Fruit fly (Drosophila melanogaster) whole organism, embryonic: Measurements from ENCODE around the gene Nf-YA.

ENCODE experiments used
- Bdp1 ChIP-seq: fragments of 200-800 bp; sonication (Bioruptor generic); optimal IDR thresholded peaks from 3 replicates; lab custom pipeline; 2016; ENCODE audit warnings: missing biosample characterization, missing genetic modification characterization
- CG10959 ChIP-seq: fragments of 200-800 bp; sonication (Bioruptor generic); IDR thresholded peaks from 2 replicates; pipeline ENCODE4 v1.3.6; 2022; ENCODE audit warnings: missing biosample characterization, missing genetic modification characterization
- CG11085 ChIP-seq: fragments of 200-800 bp; sonication (Bioruptor generic); IDR thresholded peaks from 2 replicates; pipeline ENCODE4 v1.3.6; 2022; ENCODE audit warnings: missing biosample characterization, missing genetic modification characterization
- CG11456 ChIP-seq: fragments of 200-800 bp; sonication (Bioruptor generic); IDR thresholded peaks from 3 replicates; pipeline ENCODE4 v1.3.6; 2022; ENCODE audit warnings: missing biosample characterization, missing genetic modification characterization
- CG12155 ChIP-seq: fragments of 200-800 bp; sonication (Bioruptor generic); optimal IDR thresholded peaks from 3 replicates; lab custom pipeline; 2016; ENCODE audit warnings: missing biosample characterization, missing genetic modification characterization
- CG14014 ChIP-seq: fragments of 200-800 bp; sonication (Bioruptor generic); IDR thresholded peaks from 2 replicates; pipeline ENCODE4 v1.3.6; 2022; ENCODE audit warnings: missing biosample characterization, missing genetic modification characterization
- CG15011 ChIP-seq: fragments of 200-800 bp; sonication (Bioruptor generic); optimal IDR thresholded peaks from 3 replicates; lab custom pipeline; 2018; ENCODE audit warnings: missing biosample characterization, mild to moderate bottlenecking, missing genetic modification characterization
- CG15601 ChIP-seq: fragments of 200-800 bp; sonication (Bioruptor generic); optimal IDR thresholded peaks from 3 replicates; lab custom pipeline; 2019; ENCODE audit warnings: missing biosample characterization, mild to moderate bottlenecking, missing genetic modification characterization, moderate library complexity
- CG16779 ChIP-seq: fragments of 200-800 bp; sonication (Bioruptor generic); IDR thresholded peaks from 2 replicates; pipeline ENCODE4 v1.3.6; 2022; ENCODE audit warnings: missing biosample characterization, missing genetic modification characterization
- CG16863 ChIP-seq: fragments of 200-800 bp; sonication (Bioruptor generic); optimal IDR thresholded peaks from 3 replicates; lab custom pipeline; 2016; ENCODE audit warnings: missing biosample characterization, missing genetic modification characterization
- CG17385 ChIP-seq: fragments of 200-800 bp; sonication (Bioruptor generic); optimal IDR thresholded peaks from 3 replicates; lab custom pipeline; 2018; ENCODE audit warnings: missing biosample characterization, mild to moderate bottlenecking, missing genetic modification characterization
- CG17568 ChIP-seq: fragments of 200-800 bp; sonication (Bioruptor generic); optimal IDR thresholded peaks from 2 replicates; lab custom pipeline; 2018; ENCODE audit warnings: missing biosample characterization, mild to moderate bottlenecking, missing genetic modification characterization, moderate library complexity
- CG2875 ChIP-seq: fragments of 200-800 bp; sonication (Bioruptor generic); optimal IDR thresholded peaks from 2 replicates; lab custom pipeline; 2017; ENCODE audit warnings: missing biosample characterization, mild to moderate bottlenecking, missing genetic modification characterization, missing genetic modification reagents
- CG3847 ChIP-seq: fragments of 200-800 bp; sonication (Bioruptor generic); IDR thresholded peaks from 2 replicates; pipeline ENCODE4 v1.3.6; 2022; ENCODE audit warnings: missing biosample characterization, missing genetic modification characterization
- CG3995 ChIP-seq: fragments of 200-800 bp; sonication (Bioruptor generic); optimal IDR thresholded peaks from 3 replicates; lab custom pipeline; 2016; ENCODE audit warnings: missing biosample characterization, missing genetic modification characterization
- CG4282 ChIP-seq: fragments of 200-800 bp; sonication (Bioruptor generic); optimal IDR thresholded peaks from 2 replicates; lab custom pipeline; 2016; ENCODE audit warnings: missing biosample characterization, missing genetic modification characterization
- CG5245 ChIP-seq: fragments of 200-800 bp; sonication (Bioruptor generic); optimal IDR thresholded peaks from 3 replicates; lab custom pipeline; 2016; ENCODE audit warnings: missing biosample characterization, missing genetic modification characterization
- CG7839 ChIP-seq: fragments of 200-800 bp; sonication (Bioruptor generic); optimal IDR thresholded peaks from 3 replicates; lab custom pipeline; 2018; ENCODE audit warnings: missing biosample characterization, mild to moderate bottlenecking, missing genetic modification characterization, moderate library complexity
- CG8388 ChIP-seq: fragments of 200-800 bp; sonication (Bioruptor generic); optimal IDR thresholded peaks from 2 replicates; lab custom pipeline; 2019; ENCODE audit warnings: missing biosample characterization, mild to moderate bottlenecking, missing genetic modification characterization, moderate library complexity
- CG9437 ChIP-seq: fragments of 200-800 bp; sonication (Bioruptor generic); optimal IDR thresholded peaks from 2 replicates; lab custom pipeline; 2018; ENCODE audit warnings: missing biosample characterization, mild to moderate bottlenecking, missing genetic modification characterization
- CG9876 ChIP-seq: fragments of 200-800 bp; sonication (Bioruptor generic); optimal IDR thresholded peaks from 2 replicates; lab custom pipeline; 2016; ENCODE audit warnings: missing biosample characterization, missing genetic modification characterization
- CG9932 ChIP-seq: fragments of 200-800 bp; sonication (Bioruptor generic); IDR thresholded peaks from 2 replicates; pipeline ENCODE4 v1.3.6; 2022; ENCODE audit warnings: missing biosample characterization, missing genetic modification characterization
- CkIIα-i1 ChIP-seq: fragments of 200-800 bp; sonication (Bioruptor generic); IDR thresholded peaks from 2 replicates; pipeline ENCODE4 v1.3.6; 2022; ENCODE audit warnings: missing biosample characterization, missing genetic modification characterization
- D ChIP-seq, 2 experiments: fragments of 200-800 bp in 1 of 2; fragments of >200 bp in 1 of 2; sonication (Bioruptor generic) in 1 of 2; optimal IDR thresholded peaks; 2 replicates in 1 of 2; 3 replicates in 1 of 2; lab custom pipeline; 2017; ENCODE audit warnings: mild to moderate bottlenecking in 1 of 2, missing biosample characterization in 1 of 2, missing genetic modification characterization in 1 of 2, missing genetic modification reagents in 1 of 2
- ERR ChIP-seq: fragments of 200-800 bp; sonication (Bioruptor generic); optimal IDR thresholded peaks from 2 replicates; lab custom pipeline; 2016; ENCODE audit warnings: missing biosample characterization, missing genetic modification characterization
- Eip74EF ChIP-seq, 2 experiments: fragments of 200-800 bp in 1 of 2; fragments of >200 bp in 1 of 2; sonication (Bioruptor generic) in 1 of 2; optimal IDR thresholded peaks; 2 replicates each; lab custom pipeline; 2017 to 2019; ENCODE audit warnings: missing biosample characterization in 2 of 2, missing genetic modification characterization in 2 of 2, mild to moderate bottlenecking in 1 of 2, moderate library complexity in 1 of 2
- Ets65A ChIP-seq: fragments of 200-800 bp; sonication (Bioruptor generic); peaks from one replicate; lab custom pipeline; 2016; ENCODE audit warnings: missing biosample characterization, missing genetic modification characterization
- H2.0 ChIP-seq: fragments of 200-800 bp; sonication (Bioruptor generic); IDR thresholded peaks from 2 replicates; pipeline ENCODE4 v1.3.6; 2022; ENCODE audit warnings: missing biosample characterization, missing genetic modification characterization
- HmgD ChIP-seq: fragments of 200-800 bp; sonication (Bioruptor generic); optimal IDR thresholded peaks from 3 replicates; lab custom pipeline; 2016; ENCODE audit warnings: missing biosample characterization, missing genetic modification characterization
- Hmr ChIP-seq: fragments of 200-800 bp; sonication (Bioruptor generic); optimal IDR thresholded peaks from 3 replicates; lab custom pipeline; 2017; ENCODE audit warnings: mild to moderate bottlenecking, missing biosample characterization, missing genetic modification reagents, missing genetic modification characterization
- Lim3 ChIP-seq: fragments of 200-800 bp; sonication (Bioruptor generic); IDR thresholded peaks from 2 replicates; pipeline ENCODE4 v1.3.6; 2022; ENCODE audit warnings: missing biosample characterization, missing genetic modification characterization
- Opbp ChIP-seq: fragments of 200-800 bp; sonication (Bioruptor generic); IDR thresholded peaks from 3 replicates; pipeline ENCODE4 v1.3.6; 2022; ENCODE audit warnings: missing biosample characterization, missing genetic modification characterization; ENCODE audit not compliant: partially characterized antibody
- Sin3A ChIP-seq: fragments of >200 bp; optimal IDR thresholded peaks from 2 replicates; lab custom pipeline; 2018
- abd-A ChIP-seq: fragments of 200-800 bp; sonication (Bioruptor generic); optimal IDR thresholded peaks from 3 replicates; lab custom pipeline; 2019; ENCODE audit warnings: missing biosample characterization, mild to moderate bottlenecking, missing genetic modification characterization, moderate library complexity
- ato ChIP-seq: fragments of 200-800 bp; sonication (Bioruptor generic); IDR thresholded peaks from 2 replicates; pipeline ENCODE4 v1.3.6; 2022; ENCODE audit warnings: missing biosample characterization, missing genetic modification characterization; ENCODE audit not compliant: partially characterized antibody
- cad ChIP-seq: fragments of >200 bp; optimal IDR thresholded peaks from 2 replicates; lab custom pipeline; 2017; ENCODE audit warnings: missing biosample characterization, missing genetic modification characterization
- chif ChIP-seq, 2 experiments: fragments of 200-800 bp; sonication (Bioruptor generic); optimal IDR thresholded peaks; 3 replicates each; lab custom pipeline; 2016; ENCODE audit warnings: missing biosample characterization in 2 of 2, missing genetic modification characterization in 2 of 2
- chn ChIP-seq: fragments of 200-800 bp; sonication (Bioruptor generic); optimal IDR thresholded peaks from 2 replicates; lab custom pipeline; 2016; ENCODE audit warnings: missing biosample characterization, missing genetic modification characterization
- dmrt11E ChIP-seq: fragments of 200-800 bp; sonication (Bioruptor generic); optimal IDR thresholded peaks from 3 replicates; lab custom pipeline; 2018; ENCODE audit warnings: missing biosample characterization, mild to moderate bottlenecking, missing genetic modification characterization, moderate library complexity
- gfzf ChIP-seq: fragments of 200-800 bp; sonication (Bioruptor generic); optimal IDR thresholded peaks from 2 replicates; lab custom pipeline; 2016; ENCODE audit warnings: missing biosample characterization, mild to moderate bottlenecking, missing genetic modification characterization, moderate library complexity
- hb ChIP-seq: fragments of 200-800 bp; sonication (Bioruptor generic); IDR thresholded peaks from 3 replicates; pipeline ENCODE4 v1.3.6; 2022; ENCODE audit warnings: missing biosample characterization, missing genetic modification characterization; ENCODE audit not compliant: partially characterized antibody
- ken ChIP-seq: fragments of 200-800 bp; sonication (Bioruptor generic); IDR thresholded peaks from 3 replicates; pipeline ENCODE4 v1.3.6; 2022; ENCODE audit warnings: missing biosample characterization, missing genetic modification characterization
- mld ChIP-seq: fragments of 200-800 bp; sonication (Bioruptor generic); IDR thresholded peaks from 3 replicates; pipeline ENCODE4 v1.3.6; 2022; ENCODE audit warnings: missing biosample characterization, missing genetic modification characterization; ENCODE audit not compliant: partially characterized antibody
- nom ChIP-seq: fragments of 200-800 bp; sonication (Bioruptor generic); optimal IDR thresholded peaks from 2 replicates; lab custom pipeline; 2017; ENCODE audit warnings: missing biosample characterization, missing genetic modification characterization, mild to moderate bottlenecking, moderate library complexity, missing genetic modification reagents
- odd ChIP-seq: fragments of 200-800 bp; sonication (Bioruptor generic); optimal IDR thresholded peaks from 2 replicates; lab custom pipeline; 2017; ENCODE audit warnings: missing biosample characterization, mild to moderate bottlenecking, missing genetic modification characterization
- phol ChIP-seq: fragments of 200-800 bp; sonication (Bioruptor generic); optimal IDR thresholded peaks from 3 replicates; lab custom pipeline; 2018; ENCODE audit warnings: missing biosample characterization, mild to moderate bottlenecking, missing genetic modification characterization, moderate library complexity
- sim ChIP-seq: fragments of 200-800 bp; sonication (Bioruptor generic); IDR thresholded peaks from 2 replicates; pipeline ENCODE4 v1.3.6; 2022; ENCODE audit warnings: missing biosample characterization, missing genetic modification characterization
- tin ChIP-seq: fragments of 200-800 bp; sonication (Bioruptor generic); optimal IDR thresholded peaks from 3 replicates; lab custom pipeline; 2016; ENCODE audit warnings: missing biosample characterization, missing genetic modification characterization
- tio ChIP-seq: fragments of 200-800 bp; sonication (Bioruptor generic); optimal IDR thresholded peaks from 2 replicates; lab custom pipeline; 2017; ENCODE audit warnings: missing biosample characterization, missing genetic modification characterization, inconsistent platforms

The Nf-YA gene

dm6 chr3L:9460775-9461491, 18.9 kb upstream of the Nf-YA start, which contains the start of the genes CG3434 and CG44838 (continued):
- TF ChIP-seq CG5245 (GFP tag; lab: Kevin White, UChicago) (peak; percentile 76), ERR (no peak), CG9932 (GFP tag; lab: Robert Waterston, UW) (peak; percentile 87), CG3995 (GFP tag; lab: Kevin White, UChicago) (peak; percentile 29), Eip74EF (GFP tag; optimal IDR thresholded peaks at IDR 0.05; lab: Kevin White, UChicago) (peak in 1 of 2 experiments; percentile 77), dmrt11E (tag; lab: Kevin White, UChicago) (peak; percentile 76), CG15011 (GFP tag; lab: Kevin White, UChicago) (peak; percentile 54), CkIIα-i1 (no peak), gfzf (GFP tag; lab: Kevin White, UChicago) (peak; percentile 16), CG7839 (tag; lab: Kevin White, UChicago) (peak; percentile 82), ato (GFP tag; lab: Robert Waterston, UW) (no peak), CG16779 (GFP tag; lab: Robert Waterston, UW) (no peak), HmgD (peak; percentile 56), Lim3 (GFP tag; lab: Robert Waterston, UW) (no peak), CG8388 (GFP tag; lab: Kevin White, UChicago) (peak; percentile 75), Bdp1 (GFP tag; lab: Kevin White, UChicago) (peak; percentile 77), phol (tag; lab: Kevin White, UChicago) (peak; percentile 96), CG10959 (GFP tag; lab: Robert Waterston, UW) (no peak), CG17385 (GFP tag; lab: Kevin White, UChicago) (peak; percentile 73), CG15601 (tag; lab: Kevin White, UChicago) (peak; percentile 98), H2.0 (GFP tag; lab: Robert Waterston, UW) (peak; percentile 24; the same call in 1 of the 2 replicates), cad (GFP tag; lab: Kevin White, UChicago) (peak; percentile 15), tio (peak; percentile 70), CG11456 (GFP tag; lab: Robert Waterston, UW) (peak; percentile 79), abd-A (tag; lab: Kevin White, UChicago) (peak; percentile 80), CG9876 (peak; percentile 35), Ets65A (peak; percentile 96), CG12155 (GFP tag; lab: Kevin White, UChicago) (peak; percentile 86), odd (GFP tag; lab: Kevin White, UChicago) (peak; percentile 44), Sin3A (lab: Kevin White, UChicago) (peak; percentile 2), CG16863 (peak; percentile 71), Hmr (GFP tag; lab: Kevin White, UChicago) (peak; percentile 83), mld (GFP tag; lab: Robert Waterston, UW) (no peak), Opbp (GFP tag; lab: Robert Waterston, UW) (no peak; the same call in 2 of the 3 replicates), D (optimal IDR thresholded peaks at IDR 0.05; lab: Kevin White, UChicago) (no peak), D (GFP tag; optimal IDR thresholded peaks at IDR 0.05; lab: Kevin White, UChicago) (peak; percentile 70), CG14014 (GFP tag; lab: Robert Waterston, UW) (peak; percentile 70), ken (peak; percentile 70; the same call in 1 of the 3 replicates), hb (no peak), CG9437 (peak; percentile 82), CG17568 (GFP tag; lab: Kevin White, UChicago) (peak; percentile 64), chn (GFP tag; lab: Kevin White, UChicago) (peak; percentile 78), CG11085 (GFP tag; lab: Robert Waterston, UW) (peak; percentile 62; the same call in 1 of the 2 replicates), tin (GFP tag; lab: Kevin White, UChicago) (peak; percentile 84), CG3847 (GFP tag; lab: Robert Waterston, UW) (peak; percentile 86), CG2875 (GFP tag; lab: Kevin White, UChicago) (peak; percentile 45), nom (GFP tag; lab: Kevin White, UChicago) (peak; percentile 51), CG4282 (GFP tag; lab: Kevin White, UChicago) (peak; percentile 48), sim (GFP tag; lab: Robert Waterston, UW) (no peak), chif (GFP tag; optimal IDR thresholded peaks at IDR 0.05; lab: Kevin White, UChicago) (peak; percentile 58 to 78)
